Worm (Caenorhabditis elegans) whole organism, midembryonic: ENCODE data around the gene W09C2.10.
"Not testable (repeated sequence)": the region's sequence is repeated elsewhere in the genome, so short reads cannot be mapped to it uniquely, and the experiment has no call there.

ENCODE experiments used
- T22C8.4 ChIP-seq: fragments of 200-800 bp; sonication (Bioruptor generic); IDR thresholded peaks from 2 replicates; pipeline ENCODE4 v1.3.6; 2022; ENCODE audit warnings: missing genetic modification characterization, missing compliant biosample characterization
- cog-1 ChIP-seq: sonication (generic microtip); optimal IDR thresholded peaks from 2 replicates; lab custom pipeline; 2016; ENCODE audit warnings: missing genetic modification characterization, missing compliant biosample characterization
- flt-1 ChIP-seq: fragments of 200-800 bp; sonication (Bioruptor generic); IDR thresholded peaks from 2 replicates; pipeline ENCODE4 v1.3.6; 2022; ENCODE audit warnings: missing genetic modification characterization, missing compliant biosample characterization
- klf-2 ChIP-seq: fragments of 200-800 bp; sonication (Bioruptor generic); conservative IDR thresholded peaks from 2 replicates; pipeline ENCODE4 v1.3.6; 2022; ENCODE audit warnings: missing genetic modification reagents, missing genetic modification characterization, missing compliant biosample characterization
- med-1 ChIP-seq: sonication (generic microtip); optimal IDR thresholded peaks from 2 replicates; lab custom pipeline; 2017; ENCODE audit warnings: missing genetic modification characterization, mild to moderate bottlenecking, missing compliant biosample characterization, antibody characterized with exemption, missing genetic modification reagents; ENCODE audit not compliant: insufficient read depth
- ref-1 ChIP-seq: fragments of 200-800 bp; sonication (Bioruptor generic); conservative IDR thresholded peaks from 2 replicates; pipeline ENCODE4 v1.3.6; 2022; ENCODE audit warnings: missing genetic modification reagents, missing genetic modification characterization, missing compliant biosample characterization
- tab-1 ChIP-seq: fragments of 200-800 bp; sonication (Bioruptor generic); IDR thresholded peaks from 2 replicates; pipeline ENCODE4 v1.3.6; 2022; ENCODE audit warnings: missing genetic modification characterization, missing compliant biosample characterization
- ztf-23 ChIP-seq: fragments of 200-800 bp; sonication (Bioruptor generic); IDR thresholded peaks from 2 replicates; pipeline ENCODE4 v1.3.6; 2022; ENCODE audit warnings: missing genetic modification reagents, missing genetic modification characterization, missing compliant biosample characterization
- ztf-29 ChIP-seq: fragments of 200-800 bp; sonication (Bioruptor generic); IDR thresholded peaks from 2 replicates; pipeline ENCODE4 v1.3.6; 2022; ENCODE audit warnings: missing genetic modification reagents, missing genetic modification characterization, missing compliant biosample characterization

W09C2.10 gene

DNA sequence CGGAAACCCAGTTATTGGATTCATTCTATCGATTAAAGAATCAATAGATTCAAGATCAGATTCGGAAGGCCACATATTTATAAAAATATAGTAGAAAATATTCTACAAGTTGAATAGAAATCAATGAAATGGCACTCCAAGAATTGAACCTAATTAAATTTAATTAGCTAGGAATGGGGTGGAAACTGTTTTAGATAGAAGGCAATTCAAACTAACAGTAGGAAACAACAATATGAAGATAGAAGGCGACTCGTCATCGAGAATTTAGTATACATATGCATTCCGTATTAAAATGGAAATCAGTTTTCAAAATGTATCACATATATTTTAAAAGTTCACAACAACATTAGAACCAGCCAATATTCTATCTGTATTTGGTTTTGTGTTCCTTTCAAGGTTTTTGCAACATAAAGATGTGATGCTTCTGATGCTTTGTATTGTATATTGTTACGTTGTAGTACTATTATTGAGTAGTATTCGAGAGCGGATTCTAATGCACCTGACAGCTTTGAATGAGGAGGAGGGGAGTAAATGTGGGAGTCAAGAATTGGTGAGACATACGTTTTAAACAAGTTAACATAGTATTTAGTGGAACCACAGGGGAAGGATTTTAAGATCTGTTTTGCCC lies 29.0 kb downstream of the W09C2.10 start, which contains the start of the genes F27C8.3 and F27C8.2:
F27C8.3 (minus strand) TSS at position 101 of the 628 bp plus-strand sequence.
F27C8.2 (plus strand) TSS at position 578 of the 628 bp plus-strand sequence.
- TF ChIP-seq T22C8.4; flt-1; ztf-29 (GFP tag; lab: Robert Waterston, UW): not testable (repeated sequence)

ce11 chrIV:9593456-9593855 lies 31.4 kb downstream of the W09C2.10 start, which contains the start of gene spp-18:
Gene spp-18 (plus strand): TSS chrIV:9593712.
- TF ChIP-seq klf-2 (no peak), ref-1 (GFP tag; lab: Robert Waterston, UW) (no peak), ztf-23 (GFP tag; lab: Robert Waterston, UW) (no peak), flt-1 (no peak)

DNA sequence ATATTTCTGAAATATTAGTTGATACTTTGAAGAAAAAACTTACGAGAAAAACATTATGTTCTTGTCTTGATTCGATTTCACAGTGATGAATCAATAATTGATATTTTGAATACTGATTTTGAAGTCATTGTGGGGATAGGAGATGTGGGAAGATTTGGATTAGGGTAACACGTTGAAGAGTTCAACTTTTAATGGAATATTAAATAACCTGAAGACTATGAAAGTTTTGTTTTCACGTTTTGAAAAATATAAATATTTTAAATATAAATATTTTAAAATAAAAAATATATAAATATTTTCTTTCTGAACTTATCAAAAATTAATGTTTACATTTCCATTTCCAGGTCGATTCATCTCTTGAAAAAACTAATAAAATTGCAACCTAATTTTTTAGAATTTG lies 32.5 kb downstream of the W09C2.10 start, which contains the start of gene pei-1:
pei-1 (minus strand) TSS at position 101 of the 400 bp plus-strand sequence.
- TF ChIP-seq klf-2: no peak
- no peak for TF ChIP-seq ref-1 (GFP tag; lab: Robert Waterston, UW)
- TF ChIP-seq med-1 (GFP tag; lab: Kevin White, UChicago): no peak
- TF ChIP-seq cog-1 (tag; lab: Kevin White, UChicago): no peak
- no peak for TF ChIP-seq tab-1 (GFP tag; lab: Robert Waterston, UW)
- no peak for TF ChIP-seq T22C8.4
- no peak for TF ChIP-seq ztf-23 (GFP tag; lab: Robert Waterston, UW)
- TF ChIP-seq ztf-29 (GFP tag; lab: Robert Waterston, UW): no peak
- no peak for TF ChIP-seq flt-1

- TF ChIP-seq med-1 (GFP tag; lab: Kevin White, UChicago) (no peak), ztf-29 (GFP tag; lab: Robert Waterston, UW) (no peak), tab-1 (GFP tag; lab: Robert Waterston, UW) (no peak), cog-1 (tag; lab: Kevin White, UChicago) (no peak), T22C8.4 (no peak), flt-1 (no peak), klf-2 (no peak), ref-1 (GFP tag; lab: Robert Waterston, UW) (no peak), ztf-23 (GFP tag; lab: Robert Waterston, UW) (no peak)
Observed at ce11 chrIV:9588784-9589457, 36.0 kb downstream of the W09C2.10 start, which contains the start of gene trcs-1. Gene trcs-1 (minus strand): TSS chrIV:9588834.

DNA sequence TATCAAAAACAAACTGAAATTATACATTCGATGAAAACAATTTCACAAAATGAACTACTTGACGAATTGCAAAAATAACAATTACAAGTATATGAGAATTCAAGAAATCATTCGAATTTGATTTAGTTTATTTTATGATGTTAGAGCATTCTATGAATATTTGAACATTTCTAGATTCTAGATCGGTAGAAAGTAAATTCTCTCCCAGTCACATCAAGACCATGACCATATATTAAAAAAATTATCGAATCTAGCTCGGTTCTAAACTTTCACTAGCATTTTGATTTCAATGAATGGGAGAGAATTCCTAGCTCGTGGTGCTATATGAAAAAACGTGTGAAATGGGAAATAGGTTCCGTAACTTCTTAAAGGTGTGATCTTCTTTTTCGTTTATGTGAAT lies 40.5 kb downstream of the W09C2.10 start:
- TF ChIP-seq ztf-29 (GFP tag; lab: Robert Waterston, UW): no peak
- TF ChIP-seq med-1 (GFP tag; lab: Kevin White, UChicago): no peak
- no peak for TF ChIP-seq T22C8.4
- TF ChIP-seq klf-2: no peak
- TF ChIP-seq ztf-23 (GFP tag; lab: Robert Waterston, UW): no peak
- TF ChIP-seq ref-1 (GFP tag; lab: Robert Waterston, UW): no peak
- TF ChIP-seq flt-1: no peak
- TF ChIP-seq cog-1 (tag; lab: Kevin White, UChicago): no peak
- no peak for TF ChIP-seq tab-1 (GFP tag; lab: Robert Waterston, UW)

ce11 chrIV:9580021-9580420 lies 44.9 kb downstream of the W09C2.10 start, which contains the start of gene npr-2:
Gene npr-2 (minus strand): TSS chrIV:9580121.
- TF ChIP-seq med-1 (GFP tag; lab: Kevin White, UChicago): no peak
- TF ChIP-seq T22C8.4: no peak
- TF ChIP-seq tab-1 (GFP tag; lab: Robert Waterston, UW): no peak
- no peak for TF ChIP-seq ref-1 (GFP tag; lab: Robert Waterston, UW)
- no peak for TF ChIP-seq cog-1 (tag; lab: Kevin White, UChicago)
- no peak for TF ChIP-seq ztf-29 (GFP tag; lab: Robert Waterston, UW)
- TF ChIP-seq ztf-23 (GFP tag; lab: Robert Waterston, UW): no peak
- no peak for TF ChIP-seq flt-1
- no peak for TF ChIP-seq klf-2
